Worm (Caenorhabditis elegans) whole organism, L2 larva: ENCODE results near the gene F58D12.3.

ENCODE experiments used
- C34F6.9 ChIP-seq: fragments of 150-350 bp; optimal IDR thresholded peaks from 2 replicates; lab custom pipeline; 2014; ENCODE audit warnings: missing biosample characterization, missing genetic modification characterization
- F13H6.1 ChIP-seq: sonication (generic microtip); optimal IDR thresholded peaks from 2 replicates; lab custom pipeline; 2016; ENCODE audit warnings: missing genetic modification characterization, missing compliant biosample characterization
- R02D3.7 ChIP-seq: fragments of 150-350 bp; optimal IDR thresholded peaks from 2 replicates; lab custom pipeline; 2014; ENCODE audit warnings: missing biosample characterization, missing genetic modification characterization
- Y55F3AM.14 ChIP-seq: fragments of 200-800 bp; sonication (Bioruptor generic); optimal IDR thresholded peaks from 2 replicates; lab custom pipeline; 2018; ENCODE audit warnings: mild to moderate bottlenecking, missing genetic modification characterization, missing compliant biosample characterization
- ZK546.5 ChIP-seq: sonication (generic microtip); optimal IDR thresholded peaks from 2 replicates; lab custom pipeline; 2017; ENCODE audit warnings: missing biosample characterization, missing genetic modification characterization
- alr-1 ChIP-seq: fragments of 150-350 bp; optimal IDR thresholded peaks from 2 replicates; lab custom pipeline; 2014; ENCODE audit warnings: missing biosample characterization, missing genetic modification characterization
- aly-2 ChIP-seq: fragments of 150-350 bp; optimal IDR thresholded peaks from 2 replicates; lab custom pipeline; 2014; ENCODE audit warnings: missing biosample characterization, missing genetic modification characterization
- blmp-1 ChIP-seq: sonication (generic microtip); optimal IDR thresholded peaks from 2 replicates; lab custom pipeline; 2017; ENCODE audit warnings: missing genetic modification characterization, mild to moderate bottlenecking, missing compliant biosample characterization, antibody characterized with exemption, moderate library complexity; ENCODE audit not compliant: insufficient read depth
- ceh-82 ChIP-seq: fragments of 150-350 bp; optimal IDR thresholded peaks from 2 replicates; lab custom pipeline; 2014; ENCODE audit warnings: missing biosample characterization, missing genetic modification characterization
- crh-2 ChIP-seq: sonication (generic microtip); optimal IDR thresholded peaks from 2 replicates; lab custom pipeline; 2017; ENCODE audit warnings: missing biosample characterization, missing genetic modification characterization
- dmd-4 ChIP-seq: sonication (generic microtip); optimal IDR thresholded peaks from 2 replicates; lab custom pipeline; 2017; ENCODE audit warnings: missing biosample characterization, missing genetic modification characterization
- elt-1 ChIP-seq: fragments of 150-350 bp; optimal IDR thresholded peaks from 2 replicates; lab custom pipeline; 2014; ENCODE audit warnings: missing biosample characterization, missing genetic modification characterization
- elt-3 ChIP-seq: sonication (generic microtip); optimal IDR thresholded peaks from 2 replicates; lab custom pipeline; 2017; ENCODE audit warnings: missing biosample characterization, missing genetic modification characterization
- fos-1 ChIP-seq: fragments of 150-350 bp; optimal IDR thresholded peaks from 2 replicates; lab custom pipeline; 2014; ENCODE audit warnings: missing biosample characterization, missing genetic modification characterization
- gmeb-1 ChIP-seq: fragments of 150-350 bp; optimal IDR thresholded peaks from 2 replicates; lab custom pipeline; 2014; ENCODE audit warnings: missing biosample characterization, missing genetic modification characterization
- lin-11 ChIP-seq: fragments of 150-350 bp; sonication (generic microtip); optimal IDR thresholded peaks from 2 replicates; lab custom pipeline; 2014; ENCODE audit warnings: missing biosample characterization, missing genetic modification characterization, inconsistent platforms, mixed read lengths
- lin-13 ChIP-seq: fragments of 150-350 bp; optimal IDR thresholded peaks from 2 replicates; lab custom pipeline; 2014; ENCODE audit warnings: missing biosample characterization, missing genetic modification reagents, missing genetic modification characterization
- lin-39 ChIP-seq: fragments of 150-350 bp; optimal IDR thresholded peaks from 2 replicates; lab custom pipeline; 2014; ENCODE audit warnings: missing biosample characterization, missing genetic modification reagents, missing genetic modification characterization
- lsy-2 ChIP-seq, 2 experiments: fragments of 150-350 bp in 1 of 2; sonication (generic microtip) in 1 of 2; optimal IDR thresholded peaks; 2 replicates each; lab custom pipeline; 2014 to 2017; ENCODE audit warnings: missing biosample characterization in 2 of 2, missing genetic modification characterization in 2 of 2
- mbf-1 ChIP-seq: sonication (generic microtip); optimal IDR thresholded peaks from 2 replicates; lab custom pipeline; 2017; ENCODE audit warnings: missing biosample characterization, missing genetic modification characterization
- mdl-1 ChIP-seq, 2 experiments: fragments of 150-350 bp in 1 of 2; sonication (generic microtip) in 1 of 2; optimal IDR thresholded peaks; 2 replicates each; lab custom pipeline; 2017; ENCODE audit warnings: missing biosample characterization in 2 of 2, missing genetic modification characterization in 2 of 2
- nhr-10 ChIP-seq: sonication (generic microtip); optimal IDR thresholded peaks from 2 replicates; lab custom pipeline; 2017; ENCODE audit warnings: missing biosample characterization, missing genetic modification characterization
- nhr-11 ChIP-seq: fragments of 150-350 bp; optimal IDR thresholded peaks from 2 replicates; lab custom pipeline; 2014; ENCODE audit warnings: missing biosample characterization, missing genetic modification characterization
- nhr-12 ChIP-seq: fragments of 150-350 bp; optimal IDR thresholded peaks from 2 replicates; lab custom pipeline; 2014; ENCODE audit warnings: missing biosample characterization, missing genetic modification characterization
- nhr-21 ChIP-seq: fragments of 150-350 bp; optimal IDR thresholded peaks from 2 replicates; lab custom pipeline; 2014; ENCODE audit warnings: missing biosample characterization, missing genetic modification characterization
- nhr-23 ChIP-seq: fragments of 150-350 bp; optimal IDR thresholded peaks from 2 replicates; lab custom pipeline; 2014; ENCODE audit warnings: missing biosample characterization, missing genetic modification reagents, missing genetic modification characterization
- nhr-237 ChIP-seq: fragments of 150-350 bp; optimal IDR thresholded peaks from 2 replicates; lab custom pipeline; 2014; ENCODE audit warnings: missing biosample characterization, missing genetic modification characterization
- nhr-25 ChIP-seq: fragments of 150-350 bp; sonication (generic microtip); optimal IDR thresholded peaks from 3 replicates; lab custom pipeline; 2014; ENCODE audit warnings: missing biosample characterization, missing genetic modification characterization
- peb-1 ChIP-seq: fragments of 150-350 bp; optimal IDR thresholded peaks from 2 replicates; lab custom pipeline; 2014; ENCODE audit warnings: missing biosample characterization, missing genetic modification characterization
- sem-4 ChIP-seq: fragments of 150-350 bp; optimal IDR thresholded peaks from 2 replicates; lab custom pipeline; 2014; ENCODE audit warnings: missing biosample characterization, missing genetic modification reagents, missing genetic modification characterization
- sma-9 ChIP-seq, 2 experiments: fragments of 150-350 bp in 1 of 2; sonication (generic microtip) in 1 of 2; optimal IDR thresholded peaks; 2 replicates each; lab custom pipeline; 2014 to 2016; ENCODE audit warnings: missing genetic modification characterization in 2 of 2, mild to moderate bottlenecking in 1 of 2, missing biosample characterization in 1 of 2, missing compliant biosample characterization in 1 of 2, missing genetic modification reagents in 1 of 2, moderate library complexity in 1 of 2
- unc-39 ChIP-seq: fragments of 150-350 bp; optimal IDR thresholded peaks from 2 replicates; lab custom pipeline; 2014; ENCODE audit warnings: missing biosample characterization, missing genetic modification characterization
- unc-55 ChIP-seq: fragments of 150-350 bp; sonication (generic microtip); optimal IDR thresholded peaks from 3 replicates; lab custom pipeline; 2014; ENCODE audit warnings: missing biosample characterization, missing genetic modification reagents, missing genetic modification characterization
- unc-62 ChIP-seq: fragments of 150-350 bp; optimal IDR thresholded peaks from 2 replicates; lab custom pipeline; 2014; ENCODE audit warnings: missing biosample characterization, missing genetic modification reagents, missing genetic modification characterization
- ztf-4 ChIP-seq: fragments of 150-350 bp; optimal IDR thresholded peaks from 2 replicates; lab custom pipeline; 2014; ENCODE audit warnings: missing biosample characterization, missing genetic modification characterization

Gene F58D12.3

DNA sequence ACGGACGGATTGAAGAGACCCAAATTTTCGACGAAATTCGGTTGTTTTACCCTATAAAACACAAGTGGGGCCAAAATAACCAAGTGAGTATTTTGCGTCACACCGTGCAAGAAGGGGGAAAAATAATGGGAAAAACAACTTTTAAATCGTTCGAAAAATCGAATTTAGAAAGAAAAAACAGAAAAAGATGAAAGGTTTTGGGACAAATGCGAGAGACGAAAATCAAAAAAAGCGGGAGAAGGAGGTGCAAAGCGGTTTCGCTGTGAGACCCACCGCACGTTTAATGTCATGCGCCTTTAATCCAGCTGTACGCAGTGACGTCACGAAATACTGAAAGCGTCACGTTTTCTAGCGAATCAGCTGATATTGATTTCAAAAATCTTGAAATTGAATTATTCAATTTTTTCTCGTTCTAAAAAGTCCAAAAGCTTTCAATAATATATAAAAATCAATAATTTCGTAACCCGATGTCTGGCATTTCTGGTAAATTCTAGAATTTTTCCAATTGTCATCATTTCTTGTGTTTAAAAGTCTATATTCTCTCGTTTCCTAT, 45.6 kb upstream of the F58D12.3 start, which contains the start of the genes ddx-17 and aip-1 (continued):
- TF ChIP-seq nhr-11 (tag; lab: Kevin White, UChicago) (no peak), lin-13 (peak; percentile 33), nhr-12 (tag; lab: Kevin White, UChicago) (no peak), R02D3.7 (no peak)

- no peak for TF ChIP-seq nhr-21 (tag; lab: Kevin White, UChicago)
- no peak for TF ChIP-seq ztf-4 (tag; lab: Kevin White, UChicago)
- no peak for TF ChIP-seq elt-1
- TF ChIP-seq F13H6.1 (tag; lab: Kevin White, UChicago), result no peak
- TF ChIP-seq Y55F3AM.14, result no peak
- no peak for TF ChIP-seq lsy-2 (tag; optimal IDR thresholded peaks at IDR 0.05; lab: Kevin White, UChicago)
- TF ChIP-seq ceh-82, result no peak
- TF ChIP-seq unc-62 (GFP tag; lab: Kevin White, UChicago), result no peak
- TF ChIP-seq, all 48 proteins: peak for 0
Measured at ce11 chrV:14013638-14014037, 44.0 kb upstream of the F58D12.3 start.

- TF ChIP-seq F13H6.1 (tag; lab: Kevin White, UChicago), result no peak
- no peak for TF ChIP-seq lin-39 (tag; lab: Kevin White, UChicago)
- no peak for TF ChIP-seq peb-1 (tag; lab: Kevin White, UChicago)
- no peak for TF ChIP-seq nhr-237 (tag; lab: Kevin White, UChicago)
- TF ChIP-seq mdl-1 (tag; optimal IDR thresholded peaks at IDR 0.05; lab: Kevin White, UChicago), result no peak
- TF ChIP-seq unc-55 (GFP tag; lab: Kevin White, UChicago), result no peak
- no peak for TF ChIP-seq elt-3 (tag; lab: Kevin White, UChicago)
- no peak for TF ChIP-seq dmd-4 (tag; lab: Kevin White, UChicago)
- no peak for TF ChIP-seq nhr-23 (tag; lab: Kevin White, UChicago)
- TF ChIP-seq lin-11 (tag; lab: Kevin White, UChicago), result no peak
- no peak for TF ChIP-seq ceh-82
- TF ChIP-seq blmp-1 (tag; lab: Kevin White, UChicago), result no peak
- TF ChIP-seq aly-2, result no peak
- no peak for TF ChIP-seq nhr-10 (tag; lab: Kevin White, UChicago)
- TF ChIP-seq C34F6.9 (tag; lab: Kevin White, UChicago), result no peak
- TF ChIP-seq nhr-11 (tag; lab: Kevin White, UChicago), result no peak
Measured at ce11 chrV:14014395-14014794, 43.2 kb upstream of the F58D12.3 start, which contains the start of gene end-3. end-3 (plus strand) TSS chrV:14014695.

DNA sequence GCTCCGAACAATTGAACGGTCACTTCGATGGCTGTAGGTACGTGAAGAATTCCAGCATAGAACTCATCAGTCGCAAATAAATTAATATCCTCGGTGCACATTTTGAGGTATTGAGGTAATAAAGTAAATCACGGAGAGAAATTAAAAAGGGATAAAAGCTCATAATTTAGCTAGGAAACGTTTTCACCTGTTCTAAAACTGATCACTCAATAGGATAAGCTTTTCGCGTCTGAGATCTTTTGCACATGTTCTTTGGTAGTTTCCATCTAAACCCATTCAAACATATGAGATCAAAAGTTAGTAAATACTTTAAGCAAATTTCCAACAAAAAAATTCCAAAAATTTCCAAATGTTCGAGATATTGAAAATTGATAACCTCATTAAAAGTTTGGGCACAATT, 40.2 kb upstream of the F58D12.3 start, which contains the start of gene srh-308:
Gene srh-308 (minus strand): TSS at position 101 of the 400 bp plus-strand sequence.
- TF ChIP-seq lin-39 (tag; lab: Kevin White, UChicago) (no peak), nhr-12 (tag; lab: Kevin White, UChicago) (no peak), unc-39 (tag; lab: Kevin White, UChicago) (no peak), dmd-4 (tag; lab: Kevin White, UChicago) (no peak), crh-2 (tag; lab: Kevin White, UChicago) (no peak)
- TF ChIP-seq, all 48 proteins: peak for 0

- TF ChIP-seq sem-4 (no peak), mbf-1 (tag; lab: Kevin White, UChicago) (no peak), fos-1 (tag; lab: Kevin White, UChicago) (peak; percentile 48)
Measured at ce11 chrV:14018640-14019039, 39.0 kb upstream of the F58D12.3 start, which contains the start of the genes mtl-2 and T08G5.1. mtl-2 (minus strand) TSS chrV:14018673. T08G5.1 (plus strand) TSS chrV:14018766.

- TF ChIP-seq mdl-1 (tag; optimal IDR thresholded peaks at IDR 0.05; lab: Kevin White, UChicago), result no peak
- TF ChIP-seq ZK546.5, result no peak
- no peak for TF ChIP-seq unc-62 (GFP tag; lab: Kevin White, UChicago)
- no peak for TF ChIP-seq lin-11 (tag; lab: Kevin White, UChicago)
- no peak for TF ChIP-seq nhr-25 (tag; lab: Kevin White, UChicago)
- TF ChIP-seq crh-2 (tag; lab: Kevin White, UChicago), result no peak
- no peak for TF ChIP-seq alr-1 (tag; lab: Kevin White, UChicago)
- no peak for TF ChIP-seq unc-55 (GFP tag; lab: Kevin White, UChicago)
- TF ChIP-seq gmeb-1 (tag; lab: Kevin White, UChicago), result no peak
- no peak for TF ChIP-seq sma-9 (GFP tag; optimal IDR thresholded peaks at IDR 0.05; lab: Kevin White, UChicago)
- TF ChIP-seq sma-9 (tag; optimal IDR thresholded peaks at IDR 0.05; lab: Kevin White, UChicago), result no peak
- TF ChIP-seq Y55F3AM.14, result no peak
Measured at ce11 chrV:14023074-14023473, 34.6 kb upstream of the F58D12.3 start, which contains the start of gene T08G5.15. T08G5.15 (minus strand) TSS chrV:14023174.
